Fruit fly (Drosophila melanogaster) whole organism, wandering third instar larva: Measurements from ENCODE around the gene Use1.
A peak's percentile ranks its signal among the peaks of the same experiment; 100 is the strongest.

Experiments
- Dfd ChIP-seq: fragments of >200 bp; optimal IDR thresholded peaks from 2 replicates; lab custom pipeline; 2017; ENCODE audit warnings: missing biosample characterization, missing genetic modification characterization
- OdsH ChIP-seq: fragments of 200-800 bp; sonication (Bioruptor generic); optimal IDR thresholded peaks from 2 replicates; lab custom pipeline; 2016; ENCODE audit warnings: missing biosample characterization, mild to moderate bottlenecking, missing genetic modification characterization
- br ChIP-seq: fragments of 200-800 bp; sonication (Bioruptor generic); optimal IDR thresholded peaks from 2 replicates; lab custom pipeline; 2016; ENCODE audit warnings: missing biosample characterization, missing genetic modification characterization
- dmrt93B ChIP-seq: fragments of 200-800 bp; sonication (Bioruptor generic); optimal IDR thresholded peaks from 2 replicates; lab custom pipeline; 2018; ENCODE audit warnings: missing biosample characterization, mild to moderate bottlenecking, missing genetic modification characterization
- ey ChIP-seq: fragments of 200-800 bp; sonication (Bioruptor generic); optimal IDR thresholded peaks from 2 replicates; lab custom pipeline; 2016; ENCODE audit warnings: missing biosample characterization, missing genetic modification characterization
- h ChIP-seq: fragments of 200-800 bp; sonication (Bioruptor generic); optimal IDR thresholded peaks from 3 replicates; lab custom pipeline; 2016; ENCODE audit warnings: missing biosample characterization, mild to moderate bottlenecking, missing genetic modification characterization
- pan ChIP-seq: fragments of >200 bp; optimal IDR thresholded peaks from 2 replicates; lab custom pipeline; 2017
- psq ChIP-seq: fragments of 200-800 bp; sonication (Bioruptor generic); optimal IDR thresholded peaks from 3 replicates; lab custom pipeline; 2017; ENCODE audit warnings: missing biosample characterization, mild to moderate bottlenecking, missing genetic modification characterization, moderate library complexity
- rgr ChIP-seq: fragments of 200-800 bp; sonication (Bioruptor generic); optimal IDR thresholded peaks from 3 replicates; lab custom pipeline; 2016; ENCODE audit warnings: missing biosample characterization, mild to moderate bottlenecking, missing genetic modification characterization
- usp ChIP-seq: fragments of >200 bp; optimal IDR thresholded peaks from 2 replicates; lab custom pipeline; 2017; ENCODE audit warnings: missing biosample characterization, missing genetic modification characterization

DNA sequence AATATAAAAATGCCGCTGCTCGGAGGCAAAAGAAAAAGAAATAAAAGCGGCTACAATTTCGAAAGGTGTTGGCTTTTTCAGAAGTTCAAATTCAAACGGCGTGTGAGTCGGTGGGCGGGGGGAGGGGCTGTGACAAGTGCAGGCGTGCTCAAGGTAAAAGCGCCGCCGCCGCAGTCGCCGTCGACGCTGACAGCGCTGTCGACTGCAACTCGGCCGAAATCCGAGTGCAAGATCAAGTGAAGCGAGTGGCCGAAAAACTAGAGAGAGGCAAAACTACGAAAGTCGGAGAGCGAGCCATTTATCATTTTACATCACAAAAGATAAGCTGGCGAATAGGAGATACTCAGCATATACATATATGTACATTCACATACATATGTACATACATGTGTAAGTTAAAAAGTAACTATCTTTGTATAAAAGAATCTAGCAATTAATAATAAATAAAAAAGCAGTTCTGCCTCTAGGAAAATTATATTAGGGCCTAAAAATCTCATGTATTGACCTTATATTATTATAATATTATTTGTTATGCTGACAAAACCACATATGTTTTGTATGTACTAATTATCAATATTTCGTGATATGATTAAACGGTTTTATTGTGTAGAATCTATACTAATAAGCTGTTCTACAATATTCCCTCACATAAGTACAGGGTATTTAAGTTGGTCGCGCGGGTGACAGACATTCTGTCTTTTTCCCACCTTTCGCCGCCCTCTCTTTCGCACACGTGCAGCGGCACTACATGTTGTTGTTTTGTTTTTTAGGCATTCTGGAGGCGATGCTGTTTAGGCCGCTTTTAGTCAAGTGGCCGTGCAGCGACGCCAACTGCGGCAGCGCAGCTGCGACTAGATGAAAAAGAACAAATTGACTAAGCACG is 8.0 kb downstream of the Use1 start:
- TF ChIP-seq ey (GFP tag; lab: Kevin White, UChicago) (no peak), h (GFP tag; lab: Kevin White, UChicago) (no peak), rgr (GFP tag; lab: Kevin White, UChicago) (no peak), dmrt93B (no peak), Dfd (GFP tag; lab: Kevin White, UChicago) (peak; percentile 39), OdsH (GFP tag; lab: Kevin White, UChicago) (no peak), pan (lab: Kevin White, UChicago) (no peak), br (GFP tag; lab: Kevin White, UChicago) (no peak), usp (GFP tag; lab: Kevin White, UChicago) (no peak), psq (GFP tag; lab: Kevin White, UChicago) (no peak)
